Worm (Caenorhabditis elegans) whole organism, midembryonic: Measurements from ENCODE around the gene oac-20.

ENCODE experiments used
- T22C8.4 ChIP-seq: fragments of 200-800 bp; sonication (Bioruptor generic); IDR thresholded peaks from 2 replicates; pipeline ENCODE4 v1.3.6; 2022; ENCODE audit warnings: missing genetic modification characterization, missing compliant biosample characterization
- tab-1 ChIP-seq: fragments of 200-800 bp; sonication (Bioruptor generic); IDR thresholded peaks from 2 replicates; pipeline ENCODE4 v1.3.6; 2022; ENCODE audit warnings: missing genetic modification characterization, missing compliant biosample characterization

ce11 chrV:15996655-15997186, 18.2 kb downstream of the oac-20 start, which contains the start of the genes C06C6.9 and C06C6.8:
- TF ChIP-seq T22C8.4 (GFP tag; lab: Robert Waterston, UW) (no peak), tab-1 (GFP tag; lab: Robert Waterston, UW) (no peak)
